Fruit fly (Drosophila melanogaster) whole organism, embryonic: ENCODE measurements around the gene CG43116.
A peak's percentile ranks its signal among the peaks of the same experiment; 100 is the strongest.

ENCODE experiments used
- BtbVII ChIP-seq: fragments of 200-800 bp; sonication (Bioruptor generic); optimal IDR thresholded peaks from 3 replicates; lab custom pipeline; 2017; ENCODE audit warnings: missing biosample characterization, mild to moderate bottlenecking, missing genetic modification characterization
- CG12219 ChIP-seq: fragments of 200-800 bp; sonication (Bioruptor generic); optimal IDR thresholded peaks from 3 replicates; lab custom pipeline; 2018; ENCODE audit warnings: missing biosample characterization, mild to moderate bottlenecking, missing genetic modification characterization
- CG13296 ChIP-seq: fragments of 200-800 bp; sonication (Bioruptor generic); optimal IDR thresholded peaks from 3 replicates; lab custom pipeline; 2018; ENCODE audit warnings: missing biosample characterization, mild to moderate bottlenecking, missing genetic modification characterization
- CG14860 ChIP-seq: fragments of 200-800 bp; sonication (Bioruptor generic); IDR thresholded peaks from 3 replicates; pipeline ENCODE4 v1.3.6; 2022; ENCODE audit warnings: missing biosample characterization, missing genetic modification characterization; ENCODE audit not compliant: partially characterized antibody
- CG1603 ChIP-seq: fragments of 200-800 bp; sonication (Bioruptor generic); optimal IDR thresholded peaks from 2 replicates; lab custom pipeline; 2019; ENCODE audit warnings: missing biosample characterization, mild to moderate bottlenecking, missing genetic modification characterization, moderate library complexity
- CG17802 ChIP-seq: fragments of 200-800 bp; sonication (Bioruptor generic); optimal IDR thresholded peaks from 2 replicates; lab custom pipeline; 2018; ENCODE audit warnings: missing biosample characterization, mild to moderate bottlenecking, missing genetic modification characterization, moderate library complexity
- CG18764 ChIP-seq: fragments of 200-800 bp; sonication (Bioruptor generic); optimal IDR thresholded peaks from 3 replicates; lab custom pipeline; 2016; ENCODE audit warnings: missing biosample characterization, missing genetic modification characterization
- CG2120 ChIP-seq: fragments of 200-800 bp; sonication (Bioruptor generic); optimal IDR thresholded peaks from 3 replicates; lab custom pipeline; 2016; ENCODE audit warnings: missing biosample characterization, missing genetic modification characterization
- CG31365 ChIP-seq: fragments of 200-800 bp; sonication (Bioruptor generic); optimal IDR thresholded peaks from 2 replicates; lab custom pipeline; 2018; ENCODE audit warnings: missing biosample characterization, mild to moderate bottlenecking, missing genetic modification characterization
- CG31388 ChIP-seq: fragments of 200-800 bp; sonication (Bioruptor generic); optimal IDR thresholded peaks from 2 replicates; lab custom pipeline; 2016; ENCODE audit warnings: missing biosample characterization, missing genetic modification characterization
- CG4282 ChIP-seq: fragments of 200-800 bp; sonication (Bioruptor generic); optimal IDR thresholded peaks from 2 replicates; lab custom pipeline; 2016; ENCODE audit warnings: missing biosample characterization, missing genetic modification characterization
- CG4328 ChIP-seq: fragments of 200-800 bp; sonication (Bioruptor generic); optimal IDR thresholded peaks from 3 replicates; lab custom pipeline; 2017; ENCODE audit warnings: missing biosample characterization, missing genetic modification reagents, missing genetic modification characterization
- CG4360 ChIP-seq: fragments of 200-800 bp; sonication (Bioruptor generic); IDR thresholded peaks from 2 replicates; pipeline ENCODE4 v1.3.6; 2022; ENCODE audit warnings: missing biosample characterization, missing genetic modification characterization
- CG5245 ChIP-seq: fragments of 200-800 bp; sonication (Bioruptor generic); optimal IDR thresholded peaks from 3 replicates; lab custom pipeline; 2016; ENCODE audit warnings: missing biosample characterization, missing genetic modification characterization
- CG6175 ChIP-seq: fragments of 200-800 bp; sonication (Bioruptor generic); IDR thresholded peaks from 3 replicates; pipeline ENCODE4 v1.3.6; 2022; ENCODE audit warnings: missing biosample characterization, missing genetic modification characterization
- CG6654 ChIP-seq: fragments of 200-800 bp; sonication (Bioruptor generic); optimal IDR thresholded peaks from 2 replicates; lab custom pipeline; 2017; ENCODE audit warnings: missing biosample characterization, mild to moderate bottlenecking, missing genetic modification characterization
- CG6813 ChIP-seq: fragments of 200-800 bp; sonication (Bioruptor generic); optimal IDR thresholded peaks from 2 replicates; lab custom pipeline; 2017; ENCODE audit warnings: missing biosample characterization, missing genetic modification characterization, mild to moderate bottlenecking, moderate library complexity, missing genetic modification reagents
- CG7987 ChIP-seq: fragments of 200-800 bp; sonication (Bioruptor generic); optimal IDR thresholded peaks from 2 replicates; lab custom pipeline; 2018; ENCODE audit warnings: missing biosample characterization, mild to moderate bottlenecking, missing genetic modification characterization, moderate library complexity
- CG8290 ChIP-seq, 3 experiments: fragments of 200-800 bp; sonication (Bioruptor generic); optimal IDR thresholded peaks; 2 replicates each; lab custom pipeline; 2016 to 2019; ENCODE audit warnings: missing biosample characterization in 3 of 3, missing genetic modification characterization in 3 of 3, mild to moderate bottlenecking in 2 of 3, moderate library complexity in 1 of 3
- CG8478 ChIP-seq: fragments of >200 bp; optimal IDR thresholded peaks from 2 replicates; lab custom pipeline; 2018
- CG8765 ChIP-seq: fragments of 200-800 bp; sonication (Bioruptor generic); IDR thresholded peaks from 2 replicates; pipeline ENCODE4 v1.3.6; 2022; ENCODE audit warnings: missing biosample characterization, missing genetic modification characterization
- CG9727 ChIP-seq: fragments of 200-800 bp; sonication (Bioruptor generic); optimal IDR thresholded peaks from 3 replicates; lab custom pipeline; 2017; ENCODE audit warnings: missing biosample characterization, mild to moderate bottlenecking, missing genetic modification characterization
- CG9876 ChIP-seq: fragments of 200-800 bp; sonication (Bioruptor generic); optimal IDR thresholded peaks from 2 replicates; lab custom pipeline; 2016; ENCODE audit warnings: missing biosample characterization, missing genetic modification characterization
- D19A ChIP-seq: fragments of 200-800 bp; optimal IDR thresholded peaks from 3 replicates; lab custom pipeline; 2019; ENCODE audit warnings: missing biosample characterization, mild to moderate bottlenecking, missing genetic modification characterization, moderate library complexity
- Dip2 ChIP-seq: fragments of 200-800 bp; sonication (Bioruptor generic); IDR thresholded peaks from 2 replicates; pipeline ENCODE4 v1.3.6; 2022; ENCODE audit warnings: missing biosample characterization, missing genetic modification characterization
- Dref ChIP-seq: fragments of 200-800 bp; sonication (Bioruptor generic); IDR thresholded peaks from 2 replicates; pipeline ENCODE4 v1.3.6; 2022; ENCODE audit warnings: missing biosample characterization, missing genetic modification characterization
- Elba2 ChIP-seq: fragments of 200-800 bp; sonication (Bioruptor generic); optimal IDR thresholded peaks from 3 replicates; lab custom pipeline; 2016; ENCODE audit warnings: missing biosample characterization, missing genetic modification characterization
- Med ChIP-seq: fragments of 200-800 bp; sonication (Bioruptor generic); peaks from one replicate; lab custom pipeline; 2016; ENCODE audit warnings: missing biosample characterization, missing genetic modification characterization, mild to moderate bottlenecking, inconsistent platforms, moderate library complexity
- Mrtf ChIP-seq: fragments of 200-800 bp; sonication (Bioruptor generic); IDR thresholded peaks from 3 replicates; pipeline ENCODE4 v1.3.6; 2022; ENCODE audit warnings: missing biosample characterization, missing genetic modification characterization
- NC2α ChIP-seq: fragments of 200-800 bp; sonication (Bioruptor generic); optimal IDR thresholded peaks from 2 replicates; lab custom pipeline; 2016; ENCODE audit warnings: missing biosample characterization, missing genetic modification characterization
- Optix ChIP-seq: fragments of 200-800 bp; sonication (Bioruptor generic); IDR thresholded peaks from 3 replicates; pipeline ENCODE4 v1.3.6; 2022; ENCODE audit warnings: missing biosample characterization, missing genetic modification characterization
- Ptx1 ChIP-seq: fragments of 200-800 bp; sonication (Bioruptor generic); IDR thresholded peaks from 2 replicates; pipeline ENCODE4 v1.3.6; 2022; ENCODE audit warnings: missing biosample characterization, missing genetic modification characterization
- Xrp1 ChIP-seq: fragments of 200-800 bp; sonication (Bioruptor generic); IDR thresholded peaks from 2 replicates; pipeline ENCODE4 v1.3.6; 2022; ENCODE audit warnings: missing biosample characterization, missing genetic modification characterization
- abd-A ChIP-seq: fragments of 200-800 bp; sonication (Bioruptor generic); optimal IDR thresholded peaks from 3 replicates; lab custom pipeline; 2019; ENCODE audit warnings: missing biosample characterization, mild to moderate bottlenecking, missing genetic modification characterization, moderate library complexity
- az2 ChIP-seq: fragments of 200-800 bp; sonication (Bioruptor generic); optimal IDR thresholded peaks from 3 replicates; lab custom pipeline; 2016; ENCODE audit warnings: missing biosample characterization, missing genetic modification characterization
- br ChIP-seq: fragments of >200 bp; optimal IDR thresholded peaks from 2 replicates; lab custom pipeline; 2017
- bsh ChIP-seq, 2 experiments: fragments of 200-800 bp; sonication (Bioruptor generic); optimal IDR thresholded peaks; 2 replicates each; lab custom pipeline; 2017 to 2018; ENCODE audit warnings: mild to moderate bottlenecking in 2 of 2, missing biosample characterization in 2 of 2, missing genetic modification characterization in 2 of 2, moderate library complexity in 1 of 2
- chm ChIP-seq: fragments of 200-800 bp; sonication (Bioruptor generic); IDR thresholded peaks from 2 replicates; pipeline ENCODE4 v1.3.6; 2022; ENCODE audit warnings: missing biosample characterization, missing genetic modification characterization
- ci ChIP-seq: fragments of 200-800 bp; sonication (Bioruptor generic); IDR thresholded peaks from 3 replicates; pipeline ENCODE4 v1.3.6; 2022; ENCODE audit warnings: missing biosample characterization, missing genetic modification characterization
- cwo ChIP-seq: fragments of 200-800 bp; sonication (Bioruptor generic); optimal IDR thresholded peaks from 3 replicates; lab custom pipeline; 2017; ENCODE audit warnings: missing biosample characterization, missing genetic modification characterization, mild to moderate bottlenecking, moderate library complexity, missing genetic modification reagents
- dmrt99B ChIP-seq: fragments of 200-800 bp; sonication (Bioruptor generic); optimal IDR thresholded peaks from 2 replicates; lab custom pipeline; 2018; ENCODE audit warnings: missing biosample characterization, mild to moderate bottlenecking, missing genetic modification characterization, moderate library complexity
- eve ChIP-seq, 2 experiments: fragments of >200 bp; optimal IDR thresholded peaks; 2 replicates each; lab custom pipeline; 2017; ENCODE audit warnings: missing biosample characterization in 2 of 2, missing genetic modification characterization in 2 of 2
- grn ChIP-seq: fragments of 200-800 bp; sonication (Bioruptor generic); optimal IDR thresholded peaks from 3 replicates; lab custom pipeline; 2017; ENCODE audit warnings: missing biosample characterization, missing genetic modification characterization
- gsb-n ChIP-seq: fragments of 200-800 bp; sonication (Bioruptor generic); optimal IDR thresholded peaks from 3 replicates; lab custom pipeline; 2018; ENCODE audit warnings: missing biosample characterization, mild to moderate bottlenecking, missing genetic modification characterization
- ham ChIP-seq: fragments of 200-800 bp; sonication (Bioruptor generic); IDR thresholded peaks from 2 replicates; pipeline ENCODE4 v1.3.6; 2022; ENCODE audit warnings: missing biosample characterization, missing genetic modification characterization
- inv ChIP-seq: fragments of 200-800 bp; sonication (Bioruptor generic); IDR thresholded peaks from 2 replicates; pipeline ENCODE4 v1.3.6; 2022; ENCODE audit warnings: missing biosample characterization, missing genetic modification characterization; ENCODE audit not compliant: partially characterized antibody
- lov ChIP-seq, 2 experiments: fragments of 200-800 bp in 1 of 2; fragments of >200 bp in 1 of 2; sonication (Bioruptor generic) in 1 of 2; IDR thresholded peaks in 1 of 2; optimal IDR thresholded peaks in 1 of 2; 2 replicates in 1 of 2; 3 replicates in 1 of 2; pipeline versions ENCODE4 v1.3.6 to Lab custom; 2017 to 2022; ENCODE audit warnings: missing biosample characterization in 1 of 2, missing genetic modification characterization in 1 of 2
- nom ChIP-seq: fragments of 200-800 bp; sonication (Bioruptor generic); optimal IDR thresholded peaks from 2 replicates; lab custom pipeline; 2017; ENCODE audit warnings: missing biosample characterization, missing genetic modification characterization, mild to moderate bottlenecking, moderate library complexity, missing genetic modification reagents
- onecut ChIP-seq: fragments of 200-800 bp; sonication (Bioruptor generic); IDR thresholded peaks from 2 replicates; pipeline ENCODE4 v1.3.6; 2022; ENCODE audit warnings: missing biosample characterization, missing genetic modification characterization
- p53 ChIP-seq: fragments of 200-800 bp; sonication (Bioruptor generic); optimal IDR thresholded peaks from 2 replicates; lab custom pipeline; 2016; ENCODE audit warnings: missing biosample characterization, missing genetic modification characterization
- usp ChIP-seq: fragments of >200 bp; optimal IDR thresholded peaks from 2 replicates; lab custom pipeline; 2017; ENCODE audit warnings: missing biosample characterization, missing genetic modification characterization
- vnd ChIP-seq: fragments of 200-800 bp; sonication (Bioruptor generic); IDR thresholded peaks from 3 replicates; pipeline ENCODE4 v1.3.6; 2022; ENCODE audit warnings: missing biosample characterization, missing genetic modification characterization; ENCODE audit not compliant: partially characterized antibody

CG43116 gene

dm6 chr3R:26030562-26030961 is 33.8 kb upstream of the CG43116 start:
- TF ChIP-seq ham (GFP tag; lab: Robert Waterston, UW): no peak
- no peak for TF ChIP-seq CG5245 (GFP tag; lab: Kevin White, UChicago)
- TF ChIP-seq CG8478 (lab: Kevin White, UChicago): no peak
- no peak for TF ChIP-seq Dip2 (GFP tag; lab: Robert Waterston, UW)
- TF ChIP-seq Ptx1 (GFP tag; lab: Robert Waterston, UW): no peak
- no peak for TF ChIP-seq Med (GFP tag; lab: Kevin White, UChicago)
- 0 out of 2 replicates have a peak, but pooled peaks have one; percentile 46 for TF ChIP-seq CG4360 (GFP tag; lab: Robert Waterston, UW)
- no peak for TF ChIP-seq D19A (tag; lab: Kevin White, UChicago)
- no peak for TF ChIP-seq cwo (GFP tag; lab: Kevin White, UChicago)
- no peak for TF ChIP-seq CG2120 (GFP tag; lab: Kevin White, UChicago)
- TF ChIP-seq br (lab: Kevin White, UChicago): no peak
- TF ChIP-seq CG6813 (GFP tag; lab: Kevin White, UChicago): no peak
- TF ChIP-seq CG18764 (GFP tag; lab: Kevin White, UChicago): no peak
- TF ChIP-seq ci (GFP tag; lab: Robert Waterston, UW): no peak
- TF ChIP-seq CG8765 (GFP tag; lab: Robert Waterston, UW): no peak
- TF ChIP-seq CG4328 (GFP tag; lab: Kevin White, UChicago): no peak
- no peak for TF ChIP-seq bsh (GFP tag; optimal IDR thresholded peaks at IDR 0.05; lab: Kevin White, UChicago)
- TF ChIP-seq az2: no peak
- no peak for TF ChIP-seq CG9727 (GFP tag; lab: Kevin White, UChicago)
- no peak for TF ChIP-seq nom
- no peak for TF ChIP-seq onecut (GFP tag; lab: Robert Waterston, UW)
- TF ChIP-seq CG14860: no peak
- no peak for TF ChIP-seq dmrt99B
- no peak for TF ChIP-seq eve (GFP tag; optimal IDR thresholded peaks at IDR 0.05; lab: Kevin White, UChicago)
- TF ChIP-seq vnd (GFP tag; lab: Robert Waterston, UW): no peak
- no peak for TF ChIP-seq CG4282 (GFP tag; lab: Kevin White, UChicago)
- no peak for TF ChIP-seq CG31365 (tag; lab: Kevin White, UChicago)
- TF ChIP-seq inv: no peak
- TF ChIP-seq CG31388 (GFP tag; lab: Kevin White, UChicago): no peak
- TF ChIP-seq CG7987: no peak
- peak; percentile 100 for TF ChIP-seq lov (optimal IDR thresholded peaks at IDR 0.05; lab: Kevin White, UChicago)
- TF ChIP-seq lov (GFP tag; IDR thresholded peaks at IDR 0.05; lab: Robert Waterston, UW): no peak
- peak; percentile 44; the same call in 1 of the 2 replicates for TF ChIP-seq chm (GFP tag; lab: Robert Waterston, UW)
- no peak for TF ChIP-seq gsb-n
- TF ChIP-seq Xrp1 (GFP tag; lab: Robert Waterston, UW): peak; percentile 11; the same call in 1 of the 2 replicates
- no peak for TF ChIP-seq CG6654
- no peak for TF ChIP-seq CG1603
- no peak for TF ChIP-seq CG13296 (GFP tag; lab: Kevin White, UChicago)
- no peak for TF ChIP-seq CG17802 (tag; lab: Kevin White, UChicago)
- no peak for TF ChIP-seq CG8290 (GFP tag; optimal IDR thresholded peaks at IDR 0.05; lab: Kevin White, UChicago)
- TF ChIP-seq CG8290 (tag; optimal IDR thresholded peaks at IDR 0.05; lab: Kevin White, UChicago): no peak
- no peak for TF ChIP-seq BtbVII (GFP tag; lab: Kevin White, UChicago)
- TF ChIP-seq Optix (GFP tag; lab: Robert Waterston, UW): no peak
- peak; percentile 47 for TF ChIP-seq grn (GFP tag; lab: Kevin White, UChicago)
- TF ChIP-seq Mrtf (GFP tag; lab: Robert Waterston, UW): no peak
- no peak for TF ChIP-seq CG6175 (GFP tag; lab: Robert Waterston, UW)
- no peak for TF ChIP-seq CG9876 (GFP tag; lab: Kevin White, UChicago)
- no peak for TF ChIP-seq Elba2 (GFP tag; lab: Kevin White, UChicago)
- no peak for TF ChIP-seq usp (GFP tag; lab: Kevin White, UChicago)
- no peak for TF ChIP-seq p53 (GFP tag; lab: Kevin White, UChicago)
- peak; percentile 52 for TF ChIP-seq abd-A (tag; lab: Kevin White, UChicago)
- no peak for TF ChIP-seq NC2α (GFP tag; lab: Kevin White, UChicago)
- TF ChIP-seq CG12219 (GFP tag; lab: Kevin White, UChicago): no peak
- TF ChIP-seq Dref: no peak
